Worm (Caenorhabditis elegans) whole organism, young adult: ENCODE data around the gene Y53C12A.11.

Source experiments
- B0019.2 ChIP-seq: fragments of 200-800 bp; sonication (Bioruptor generic); conservative IDR thresholded peaks from 2 replicates; pipeline ENCODE4 v1.3.6; 2022; ENCODE audit warnings: missing genetic modification reagents, missing genetic modification characterization, missing compliant biosample characterization
- B0336.3 ChIP-seq: fragments of 200-800 bp; sonication (Bioruptor generic); IDR thresholded peaks from 2 replicates; pipeline ENCODE4 v1.3.6; 2022; ENCODE audit warnings: missing genetic modification characterization, missing compliant biosample characterization
- C06A6.2 ChIP-seq: fragments of 200-800 bp; sonication (Bioruptor generic); conservative IDR thresholded peaks from 2 replicates; pipeline ENCODE4 v1.3.6; 2022; ENCODE audit warnings: missing genetic modification characterization, missing compliant biosample characterization
- C17E4.6 ChIP-seq: fragments of 200-800 bp; sonication (Bioruptor generic); IDR thresholded peaks from 2 replicates; pipeline ENCODE4 v1.3.6; 2022; ENCODE audit warnings: missing genetic modification reagents, missing genetic modification characterization, missing compliant biosample characterization
- F10E7.11 ChIP-seq: sonication (generic microtip); optimal IDR thresholded peaks from 2 replicates; lab custom pipeline; 2017; ENCODE audit warnings: mild to moderate bottlenecking, missing genetic modification characterization, moderate library complexity, missing compliant biosample characterization
- F55B11.4 ChIP-seq: sonication (generic microtip); optimal IDR thresholded peaks from 2 replicates; lab custom pipeline; 2016; ENCODE audit warnings: missing compliant biosample characterization, missing genetic modification characterization, borderline replicate concordance; ENCODE audit not compliant: insufficient read depth
- F57C9.4 ChIP-seq: sonication (generic microtip); optimal IDR thresholded peaks from 2 replicates; lab custom pipeline; 2017; ENCODE audit warnings: mild to moderate bottlenecking, missing genetic modification characterization, missing compliant biosample characterization
- K12H6.12 ChIP-seq: fragments of 200-800 bp; sonication (Bioruptor generic); optimal IDR thresholded peaks from 2 replicates; lab custom pipeline; 2018; ENCODE audit warnings: mild to moderate bottlenecking, missing genetic modification characterization, missing compliant biosample characterization
- Y67H2A.10 ChIP-seq: fragments of 200-800 bp; sonication (Bioruptor generic); conservative IDR thresholded peaks from 2 replicates; pipeline ENCODE4 v1.3.6; 2022; ENCODE audit warnings: missing genetic modification reagents, missing genetic modification characterization, missing compliant biosample characterization
- Y79H2A.3 ChIP-seq: fragments of 200-800 bp; sonication (Bioruptor generic); conservative IDR thresholded peaks from 2 replicates; pipeline ENCODE4 v1.3.6; 2022; ENCODE audit warnings: missing genetic modification reagents, missing genetic modification characterization, missing compliant biosample characterization
- ama-1 ChIP-seq, 3 experiments: fragments of 150-350 bp in 1 of 3; sonication (generic microtip) in 2 of 3; optimal IDR thresholded peaks; 2 replicates each; lab custom pipeline; 2014 to 2018; ENCODE audit warnings: missing biosample characterization in 2 of 3, missing genetic modification characterization in 2 of 3, missing genetic modification reagents in 2 of 3
- athp-1 ChIP-seq: sonication (generic microtip); optimal IDR thresholded peaks from 2 replicates; lab custom pipeline; 2017; ENCODE audit warnings: mild to moderate bottlenecking, missing genetic modification characterization, missing compliant biosample characterization
- cebp-2 ChIP-seq: fragments of 200-800 bp; sonication (Bioruptor generic); IDR thresholded peaks from 2 replicates; pipeline ENCODE4 v1.3.6; 2022; ENCODE audit warnings: missing genetic modification characterization, missing compliant biosample characterization
- ceh-100 ChIP-seq: fragments of 200-800 bp; sonication (Bioruptor generic); IDR thresholded peaks from 2 replicates; pipeline ENCODE4 v1.3.6; 2022; ENCODE audit warnings: missing genetic modification reagents, missing genetic modification characterization, missing compliant biosample characterization
- ceh-27 ChIP-seq: fragments of 200-800 bp; sonication (Bioruptor generic); optimal IDR thresholded peaks from 2 replicates; lab custom pipeline; 2018; ENCODE audit warnings: mild to moderate bottlenecking, missing genetic modification characterization, moderate library complexity, missing compliant biosample characterization
- ceh-91 ChIP-seq: fragments of 200-800 bp; sonication (Bioruptor generic); IDR thresholded peaks from 2 replicates; pipeline ENCODE4 v1.3.6; 2022; ENCODE audit warnings: missing genetic modification reagents, missing genetic modification characterization, missing compliant biosample characterization
- chd-7 ChIP-seq: sonication (generic microtip); optimal IDR thresholded peaks from 2 replicates; lab custom pipeline; 2016; ENCODE audit warnings: mild to moderate bottlenecking, missing genetic modification characterization, moderate library complexity, missing compliant biosample characterization
- dox-1 ChIP-seq: fragments of 200-800 bp; sonication (Bioruptor generic); IDR thresholded peaks from 2 replicates; pipeline ENCODE4 v1.3.6; 2022; ENCODE audit warnings: missing genetic modification reagents, missing genetic modification characterization, missing compliant biosample characterization
- fkh-3 ChIP-seq: sonication (generic microtip); optimal IDR thresholded peaks from 2 replicates; lab custom pipeline; 2016; ENCODE audit warnings: mild to moderate bottlenecking, missing genetic modification characterization, missing compliant biosample characterization
- hlh-12 ChIP-seq: sonication (generic microtip); optimal IDR thresholded peaks from 2 replicates; lab custom pipeline; 2016; ENCODE audit warnings: missing genetic modification characterization, missing compliant biosample characterization
- hmg-1.2 ChIP-seq: fragments of 200-800 bp; sonication (Bioruptor generic); IDR thresholded peaks from 2 replicates; pipeline ENCODE4 v1.3.6; 2022; ENCODE audit warnings: missing genetic modification reagents, missing genetic modification characterization, missing compliant biosample characterization
- let-526 ChIP-seq: fragments of 200-800 bp; sonication (Bioruptor generic); IDR thresholded peaks from 2 replicates; pipeline ENCODE4 v1.3.6; 2022; ENCODE audit warnings: missing genetic modification reagents, missing genetic modification characterization, missing compliant biosample characterization
- let-607 ChIP-seq, 2 experiments: fragments of 200-800 bp in 1 of 2; sonication (Bioruptor generic) in 1 of 2; sonication (generic microtip) in 1 of 2; optimal IDR thresholded peaks; 2 replicates each; lab custom pipeline; 2016 to 2018; ENCODE audit warnings: mild to moderate bottlenecking in 2 of 2, missing compliant biosample characterization in 2 of 2, missing genetic modification characterization in 2 of 2, moderate library complexity in 2 of 2, missing genotype in 1 of 2
- lin-35 ChIP-seq, 3 experiments: fragments of 150-350 bp in 2 of 3; sonication (generic microtip) in 1 of 3; optimal IDR thresholded peaks; 2 replicates each; lab custom pipeline; 2014 to 2018; ENCODE audit warnings: missing biosample characterization in 3 of 3, missing genetic modification characterization in 3 of 3, missing genetic modification reagents in 3 of 3
- lin-40 ChIP-seq: sonication (generic microtip); optimal IDR thresholded peaks from 2 replicates; lab custom pipeline; 2016; ENCODE audit warnings: missing genetic modification characterization, mild to moderate bottlenecking, missing compliant biosample characterization, missing genotype, missing genetic modification reagents
- lir-1 ChIP-seq: fragments of 200-800 bp; sonication (Bioruptor generic); conservative IDR thresholded peaks from 2 replicates; pipeline ENCODE4 v1.3.6; 2022; ENCODE audit warnings: missing genetic modification reagents, missing genetic modification characterization, missing compliant biosample characterization
- madf-10 ChIP-seq: sonication (generic microtip); optimal IDR thresholded peaks from 2 replicates; lab custom pipeline; 2016; ENCODE audit warnings: mild to moderate bottlenecking, missing genetic modification characterization, missing compliant biosample characterization
- madf-3 ChIP-seq: fragments of 200-800 bp; sonication (Bioruptor generic); IDR thresholded peaks from 2 replicates; pipeline ENCODE4 v1.3.6; 2022; ENCODE audit warnings: missing genetic modification reagents, missing genetic modification characterization, missing compliant biosample characterization
- mcd-1 ChIP-seq: fragments of 200-800 bp; sonication (Bioruptor generic); IDR thresholded peaks from 2 replicates; pipeline ENCODE4 v1.3.6; 2022; ENCODE audit warnings: missing genetic modification reagents, missing genetic modification characterization, missing compliant biosample characterization
- mes-4 ChIP-seq: sonication (generic microtip); optimal IDR thresholded peaks from 2 replicates; lab custom pipeline; 2016; ENCODE audit warnings: missing genotype, missing genetic modification characterization, missing compliant biosample characterization
- nfya-1 ChIP-seq: sonication (generic microtip); optimal IDR thresholded peaks from 2 replicates; lab custom pipeline; 2017; ENCODE audit warnings: antibody characterized with exemption, missing compliant biosample characterization, missing genetic modification characterization, borderline replicate concordance; ENCODE audit not compliant: insufficient read depth
- nhr-179 ChIP-seq: sonication (generic microtip); optimal IDR thresholded peaks from 2 replicates; lab custom pipeline; 2016; ENCODE audit warnings: mild to moderate bottlenecking, missing genetic modification characterization, missing compliant biosample characterization
- nhr-80 ChIP-seq: sonication (generic microtip); optimal IDR thresholded peaks from 2 replicates; lab custom pipeline; 2016; ENCODE audit warnings: missing genetic modification characterization, missing compliant biosample characterization
- nhr-90 ChIP-seq: sonication (generic microtip); optimal IDR thresholded peaks from 2 replicates; lab custom pipeline; 2016; ENCODE audit warnings: missing genotype, mild to moderate bottlenecking, missing genetic modification characterization, missing compliant biosample characterization
- pbrm-1 ChIP-seq: fragments of 200-800 bp; sonication (Bioruptor generic); IDR thresholded peaks from 2 replicates; pipeline ENCODE4 v1.3.6; 2022; ENCODE audit warnings: missing genetic modification reagents, missing genetic modification characterization, missing compliant biosample characterization
- snpc-1.3 ChIP-seq: sonication (generic microtip); optimal IDR thresholded peaks from 2 replicates; lab custom pipeline; 2017; ENCODE audit warnings: missing genetic modification characterization, mild to moderate bottlenecking, missing compliant biosample characterization, antibody characterized with exemption, moderate library complexity, missing genotype, missing genetic modification reagents; ENCODE audit not compliant: insufficient read depth
- snpc-3.4 ChIP-seq: sonication (generic microtip); optimal IDR thresholded peaks from 2 replicates; lab custom pipeline; 2017; ENCODE audit warnings: missing genetic modification characterization, mild to moderate bottlenecking, missing compliant biosample characterization, antibody characterized with exemption, moderate library complexity, missing genotype, missing genetic modification reagents
- snpc-4 ChIP-seq, 5 experiments: fragments of 150-350 bp in 1 of 5; sonication (generic microtip) in 4 of 5; optimal IDR thresholded peaks; 2 replicates each; lab custom pipeline; 2014 to 2018; ENCODE audit warnings: missing genetic modification characterization in 5 of 5, missing biosample characterization in 3 of 5, antibody characterized with exemption in 2 of 5, mild to moderate bottlenecking in 2 of 5, missing compliant biosample characterization in 2 of 5, missing genotype in 2 of 5, moderate library complexity in 2 of 5, missing genetic modification reagents in 1 of 5
- tbp1 ChIP-seq: fragments of 200-800 bp; sonication (Bioruptor generic); optimal IDR thresholded peaks from 2 replicates; lab custom pipeline; 2018; ENCODE audit warnings: mild to moderate bottlenecking, missing genetic modification characterization, missing compliant biosample characterization
- tlf-1 ChIP-seq: fragments of 200-800 bp; sonication (Bioruptor generic); optimal IDR thresholded peaks from 2 replicates; lab custom pipeline; 2018; ENCODE audit warnings: mild to moderate bottlenecking, missing genetic modification characterization, missing compliant biosample characterization
- unc-130 ChIP-seq: sonication (generic microtip); optimal IDR thresholded peaks from 2 replicates; lab custom pipeline; 2016; ENCODE audit warnings: missing genetic modification reagents, missing genetic modification characterization, missing compliant biosample characterization
- ztf-18 ChIP-seq: sonication (generic microtip); optimal IDR thresholded peaks from 2 replicates; lab custom pipeline; 2016; ENCODE audit warnings: missing genotype, mild to moderate bottlenecking, missing genetic modification characterization, missing compliant biosample characterization
- ztf-22 ChIP-seq: fragments of 200-800 bp; sonication (Bioruptor generic); optimal IDR thresholded peaks from 2 replicates; lab custom pipeline; 2018; ENCODE audit warnings: mild to moderate bottlenecking, missing genetic modification characterization, moderate library complexity, missing compliant biosample characterization
- ztf-26 ChIP-seq: sonication (generic microtip); optimal IDR thresholded peaks from 2 replicates; lab custom pipeline; 2017; ENCODE audit warnings: missing genetic modification characterization, missing compliant biosample characterization
- ztf-3 ChIP-seq: fragments of 200-800 bp; sonication (Bioruptor generic); optimal IDR thresholded peaks from 2 replicates; lab custom pipeline; 2018; ENCODE audit warnings: mild to moderate bottlenecking, missing genetic modification characterization, missing compliant biosample characterization

Gene Y53C12A.11

DNA sequence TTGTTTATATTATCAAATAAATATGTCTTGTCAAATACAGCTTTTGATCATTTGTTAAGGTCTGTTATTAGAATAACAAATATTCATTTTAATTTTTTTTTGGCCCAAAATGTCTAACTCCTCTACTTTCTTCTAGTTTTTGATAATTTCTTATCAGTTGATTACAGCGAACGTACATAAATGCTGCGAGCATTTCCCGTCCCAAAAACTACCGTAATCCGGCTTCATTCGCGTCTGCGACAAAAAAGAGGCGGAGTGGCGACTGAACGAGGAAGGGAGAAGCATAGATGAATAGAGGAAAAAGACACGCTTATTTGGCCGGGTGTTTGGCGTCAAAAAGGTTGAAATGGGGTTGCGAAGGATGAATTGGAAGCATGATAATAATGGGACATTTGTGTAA is 22.1 kb upstream of the Y53C12A.11 start (continued):
- TF ChIP-seq hmg-1.2 (GFP tag; lab: Robert Waterston, UW) = 0 out of 2 replicates have a peak, but pooled peaks have one; percentile 11
- no peak for TF ChIP-seq madf-10 (tag; lab: Kevin White, UChicago)
- TF ChIP-seq tbp1 (GFP tag; lab: Kevin White, UChicago) = peak; percentile 13
- no peak for TF ChIP-seq nhr-179 (tag; lab: Kevin White, UChicago)
- TF ChIP-seq pbrm-1 = 0 out of 2 replicates have a peak, but pooled peaks have one; percentile 41
- TF ChIP-seq snpc-4 (GFP tag; optimal IDR thresholded peaks at IDR 0.05; lab: Kevin White, UChicago) = no peak
- TF ChIP-seq snpc-4 (tag; optimal IDR thresholded peaks at IDR 0.05; lab: Kevin White, UChicago) = peak in 1 of 4 experiments; percentile 4

DNA sequence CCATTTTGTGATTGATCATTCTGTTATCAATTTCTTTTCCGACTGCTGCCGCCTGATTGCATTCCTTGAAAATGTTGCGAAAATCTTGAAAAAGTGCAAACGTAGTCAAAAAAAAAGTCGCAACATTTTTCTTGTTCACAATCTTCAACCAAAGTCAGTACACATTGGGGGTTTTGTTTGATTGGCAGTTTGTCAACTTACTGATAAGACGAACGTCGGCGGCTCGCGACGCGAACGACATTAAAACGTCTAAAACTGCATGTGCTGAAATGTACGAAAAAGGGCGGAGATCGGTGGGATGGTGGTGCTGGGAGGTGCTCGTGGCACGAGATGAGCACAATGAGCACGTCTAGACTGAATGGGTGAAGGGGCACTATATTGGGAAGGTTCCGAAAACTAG is 20.3 kb upstream of the Y53C12A.11 start:
- TF ChIP-seq madf-10 (tag; lab: Kevin White, UChicago) (peak; percentile 12), F57C9.4 (no peak), C06A6.2 (GFP tag; lab: Robert Waterston, UW) (no peak), madf-3 (no peak), tlf-1 (GFP tag; lab: Kevin White, UChicago) (peak; percentile 70), ztf-3 (GFP tag; lab: Kevin White, UChicago) (no peak), mcd-1 (GFP tag; lab: Robert Waterston, UW) (peak; percentile 33; the same call in 1 of the 2 replicates), let-607 (tag; optimal IDR thresholded peaks at IDR 0.05; lab: Kevin White, UChicago) (peak; percentile 85 to 91), fkh-3 (tag; lab: Kevin White, UChicago) (no peak), cebp-2 (GFP tag; lab: Robert Waterston, UW) (0 out of 2 replicates have a peak, but pooled peaks have one; percentile 64), ceh-27 (GFP tag; lab: Kevin White, UChicago) (no peak), ama-1 (optimal IDR thresholded peaks at IDR 0.05; lab: Kevin White, UChicago) (no peak), ama-1 (GFP tag; optimal IDR thresholded peaks at IDR 0.05; lab: Kevin White, UChicago) (no peak), K12H6.12 (no peak), ztf-18 (no peak), pbrm-1 (peak; percentile 30; the same call in 1 of the 2 replicates), F10E7.11 (tag; lab: Kevin White, UChicago) (no peak), chd-7 (tag; lab: Kevin White, UChicago) (peak; percentile 67), lir-1 (0 out of 2 replicates have a peak, but pooled peaks have one; percentile 21), lin-35 (GFP tag; optimal IDR thresholded peaks at IDR 0.05; lab: Kevin White, UChicago) (no peak), Y67H2A.10 (GFP tag; lab: Robert Waterston, UW) (no peak), hlh-12 (no peak), nfya-1 (tag; lab: Kevin White, UChicago) (no peak), ceh-91 (no peak), unc-130 (no peak), C17E4.6 (no peak), let-526 (GFP tag; lab: Robert Waterston, UW) (no peak), F55B11.4 (tag; lab: Kevin White, UChicago) (no peak), B0336.3 (GFP tag; lab: Robert Waterston, UW) (peak; percentile 76; the same call in 1 of the 2 replicates), ztf-22 (GFP tag; lab: Kevin White, UChicago) (no peak), nhr-80 (tag; lab: Kevin White, UChicago) (peak; percentile 92), snpc-1.3 (tag; lab: Kevin White, UChicago) (no peak), mes-4 (no peak), athp-1 (tag; lab: Kevin White, UChicago) (no peak), ceh-100 (GFP tag; lab: Robert Waterston, UW) (no peak), nhr-90 (tag; lab: Kevin White, UChicago) (peak; percentile 34), Y79H2A.3 (GFP tag; lab: Robert Waterston, UW) (no peak), dox-1 (GFP tag; lab: Robert Waterston, UW) (peak; percentile 64), B0019.2 (GFP tag; lab: Robert Waterston, UW) (no peak), ztf-26 (tag; lab: Kevin White, UChicago) (no peak), snpc-3.4 (tag; lab: Kevin White, UChicago) (peak; percentile 16), tbp1 (GFP tag; lab: Kevin White, UChicago) (peak; percentile 54), lin-40 (tag; lab: Kevin White, UChicago) (no peak)
